Fruit fly (Drosophila melanogaster) whole organism, embryonic: ENCODE measurements around the gene Cdc7.

Experiments
- CG10543 ChIP-seq: fragments of 200-800 bp; sonication (Bioruptor generic); optimal IDR thresholded peaks from 3 replicates; lab custom pipeline; 2017; ENCODE audit warnings: missing biosample characterization, mild to moderate bottlenecking, missing genetic modification characterization, moderate library complexity
- CG13123 ChIP-seq: fragments of 200-800 bp; sonication (Bioruptor generic); optimal IDR thresholded peaks from 2 replicates; lab custom pipeline; 2016; ENCODE audit warnings: missing biosample characterization, missing genetic modification characterization
- CG15269 ChIP-seq: fragments of 200-800 bp; sonication (Bioruptor generic); optimal IDR thresholded peaks from 2 replicates; lab custom pipeline; 2018; ENCODE audit warnings: missing biosample characterization, mild to moderate bottlenecking, missing genetic modification characterization, moderate library complexity
- CG30403 ChIP-seq: fragments of 200-800 bp; sonication (Bioruptor generic); optimal IDR thresholded peaks from 3 replicates; lab custom pipeline; 2016; ENCODE audit warnings: missing biosample characterization, missing genetic modification characterization
- CG34224 ChIP-seq: fragments of 200-800 bp; sonication (Bioruptor generic); IDR thresholded peaks from 3 replicates; pipeline ENCODE4 v1.3.6; 2022; ENCODE audit warnings: missing biosample characterization, missing genetic modification characterization; ENCODE audit not compliant: partially characterized antibody
- CG6813 ChIP-seq: fragments of 200-800 bp; sonication (Bioruptor generic); optimal IDR thresholded peaks from 2 replicates; lab custom pipeline; 2017; ENCODE audit warnings: missing biosample characterization, missing genetic modification characterization, mild to moderate bottlenecking, moderate library complexity, missing genetic modification reagents
- CG8281 ChIP-seq: fragments of 200-800 bp; sonication (Bioruptor generic); optimal IDR thresholded peaks from 2 replicates; lab custom pipeline; 2018; ENCODE audit warnings: missing biosample characterization, mild to moderate bottlenecking, missing genetic modification characterization, moderate library complexity
- Ets97D ChIP-seq: fragments of 200-800 bp; sonication (Bioruptor generic); optimal IDR thresholded peaks from 3 replicates; lab custom pipeline; 2016; ENCODE audit warnings: missing biosample characterization, missing genetic modification characterization
- chinmo ChIP-seq: fragments of 200-800 bp; sonication (Bioruptor generic); IDR thresholded peaks from 4 replicates; pipeline ENCODE4 v1.3.6; 2022; ENCODE audit warnings: missing biosample characterization, missing genetic modification characterization; ENCODE audit not compliant: partially characterized antibody

dm6 chrX:6694105-6694788, 39.9 kb downstream of the Cdc7 start:
- TF ChIP-seq CG34224 (GFP tag; lab: Robert Waterston, UW) (no peak), CG15269 (no peak), CG30403 (GFP tag; lab: Kevin White, UChicago) (no peak), CG6813 (GFP tag; lab: Kevin White, UChicago) (no peak), CG13123 (GFP tag; lab: Kevin White, UChicago) (no peak), CG10543 (GFP tag; lab: Kevin White, UChicago) (peak; percentile 58), CG8281 (no peak), Ets97D (GFP tag; lab: Kevin White, UChicago) (no peak), chinmo (peak; percentile 43; the same call in 1 of the 4 replicates)
